Worm (Caenorhabditis elegans) whole organism, mixed stage, embryonic: ENCODE measurements around the gene str-84.

Experiments
- M03D4.4 ChIP-seq: sonication (generic microtip); optimal IDR thresholded peaks from 2 replicates; lab custom pipeline; 2017; ENCODE audit warnings: mild to moderate bottlenecking, missing genetic modification characterization, missing compliant biosample characterization
- bed-3 ChIP-seq: fragments of 200-800 bp; sonication (Bioruptor generic); optimal IDR thresholded peaks from 3 replicates; lab custom pipeline; 2018; ENCODE audit warnings: mild to moderate bottlenecking, missing genetic modification characterization, moderate library complexity, missing compliant biosample characterization
- blmp-1 ChIP-seq: fragments of 150-350 bp; optimal IDR thresholded peaks from 2 replicates; lab custom pipeline; 2014; ENCODE audit warnings: missing biosample characterization, missing genetic modification characterization
- cnd-1 ChIP-seq: fragments of 200-800 bp; sonication (Bioruptor generic); optimal IDR thresholded peaks from 2 replicates; lab custom pipeline; 2018; ENCODE audit warnings: mild to moderate bottlenecking, missing genetic modification characterization, missing compliant biosample characterization
- elt-1 ChIP-seq: sonication (generic microtip); optimal IDR thresholded peaks from 2 replicates; lab custom pipeline; 2017; ENCODE audit warnings: missing genetic modification characterization, mild to moderate bottlenecking, missing compliant biosample characterization, antibody characterized with exemption, moderate library complexity, borderline replicate concordance; ENCODE audit not compliant: insufficient read depth
- flh-1 ChIP-seq: fragments of 200-800 bp; sonication (Bioruptor generic); optimal IDR thresholded peaks from 2 replicates; lab custom pipeline; 2018; ENCODE audit warnings: mild to moderate bottlenecking, missing genetic modification characterization, moderate library complexity, missing compliant biosample characterization
- ham-2 ChIP-seq: fragments of 200-800 bp; sonication (Bioruptor generic); optimal IDR thresholded peaks from 2 replicates; lab custom pipeline; 2018; ENCODE audit warnings: mild to moderate bottlenecking, missing genetic modification characterization, missing compliant biosample characterization
- hlh-1 ChIP-seq: fragments of 150-350 bp; optimal IDR thresholded peaks from 2 replicates; lab custom pipeline; 2014; ENCODE audit warnings: missing biosample characterization, missing genetic modification reagents, missing genetic modification characterization
- lin-13 ChIP-seq: fragments of 150-350 bp; optimal IDR thresholded peaks from 2 replicates; lab custom pipeline; 2014; ENCODE audit warnings: missing biosample characterization, missing genetic modification characterization
- lin-32 ChIP-seq: fragments of 200-800 bp; sonication (Bioruptor generic); optimal IDR thresholded peaks from 2 replicates; lab custom pipeline; 2018; ENCODE audit warnings: mild to moderate bottlenecking, missing genetic modification characterization, missing compliant biosample characterization
- nhr-12 ChIP-seq: fragments of 150-350 bp; optimal IDR thresholded peaks from 2 replicates; lab custom pipeline; 2014; ENCODE audit warnings: missing biosample characterization, missing genetic modification characterization
- nhr-237 ChIP-seq: fragments of 150-350 bp; optimal IDR thresholded peaks from 2 replicates; lab custom pipeline; 2014; ENCODE audit warnings: missing biosample characterization, missing genetic modification characterization
- pha-4 ChIP-seq: fragments of 150-350 bp; optimal IDR thresholded peaks from 2 replicates; lab custom pipeline; 2018; ENCODE audit warnings: missing biosample characterization, missing genetic modification reagents, missing genetic modification characterization
- sem-2 ChIP-seq: fragments of 200-800 bp; sonication (Bioruptor generic); optimal IDR thresholded peaks from 2 replicates; lab custom pipeline; 2018; ENCODE audit warnings: mild to moderate bottlenecking, missing genetic modification characterization, missing compliant biosample characterization
- sptf-1 ChIP-seq: sonication (generic microtip); optimal IDR thresholded peaks from 2 replicates; lab custom pipeline; 2017; ENCODE audit warnings: mild to moderate bottlenecking, missing genetic modification characterization, moderate library complexity, missing compliant biosample characterization
- tbx-8 ChIP-seq: fragments of 200-800 bp; sonication (Bioruptor generic); optimal IDR thresholded peaks from 2 replicates; lab custom pipeline; 2018; ENCODE audit warnings: mild to moderate bottlenecking, missing genetic modification characterization, moderate library complexity, missing compliant biosample characterization
- unc-120 ChIP-seq: sonication (generic microtip); optimal IDR thresholded peaks from 2 replicates; lab custom pipeline; 2017; ENCODE audit warnings: missing genetic modification characterization, missing compliant biosample characterization; ENCODE audit not compliant: poor library complexity, severe bottlenecking
- unc-39 ChIP-seq: fragments of 150-350 bp; optimal IDR thresholded peaks from 2 replicates; lab custom pipeline; 2014; ENCODE audit warnings: missing biosample characterization, missing genetic modification characterization
- unc-62 ChIP-seq: fragments of 150-350 bp; optimal IDR thresholded peaks from 2 replicates; lab custom pipeline; 2014; ENCODE audit warnings: missing biosample characterization, missing genetic modification reagents, missing genetic modification characterization
- zip-8 ChIP-seq: fragments of 150-350 bp; optimal IDR thresholded peaks from 2 replicates; lab custom pipeline; 2014; ENCODE audit warnings: missing biosample characterization, missing genetic modification characterization
- ztf-11 ChIP-seq: fragments of 150-350 bp; optimal IDR thresholded peaks from 2 replicates; lab custom pipeline; 2014; ENCODE audit warnings: missing biosample characterization, missing genetic modification characterization

The str-84 gene

DNA sequence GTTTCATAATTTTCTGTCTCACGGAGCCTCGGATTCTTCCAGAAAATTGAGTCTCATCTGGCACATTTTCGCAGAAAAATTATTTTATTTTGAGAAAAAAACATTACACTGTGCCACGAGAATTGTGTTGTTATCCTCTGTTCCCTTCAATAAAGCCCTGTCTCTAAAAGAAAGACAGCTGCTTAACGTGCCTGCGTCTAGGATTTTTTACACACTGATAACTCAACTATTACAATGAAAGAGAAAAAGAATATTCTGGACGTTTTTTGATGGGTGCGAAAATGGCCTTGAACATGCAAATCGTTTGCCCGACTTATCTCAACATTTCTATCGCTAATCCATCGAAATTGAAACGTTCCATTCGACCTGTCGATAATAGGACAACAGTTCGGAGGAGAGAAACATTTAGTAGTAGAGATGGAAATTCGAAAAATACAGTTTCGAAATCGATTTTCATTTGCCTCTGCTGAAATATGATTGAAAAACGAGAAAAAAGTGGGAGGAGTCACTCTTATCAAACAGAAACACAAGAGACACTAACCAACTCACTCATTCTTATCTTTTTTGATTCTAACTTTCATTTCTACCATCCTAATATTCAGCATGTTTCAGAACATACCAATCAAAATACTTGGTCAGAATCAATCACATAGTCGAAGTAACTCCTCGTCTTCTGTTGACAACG lies 43.8 kb downstream of the str-84 start:
- TF ChIP-seq lin-32 (GFP tag; lab: Kevin White, UChicago) (no peak), unc-120 (tag; lab: Kevin White, UChicago) (peak; percentile 4), hlh-1 (tag; lab: Kevin White, UChicago) (peak; percentile 92), unc-62 (peak; percentile 77)
- TF ChIP-seq, all 35 proteins: peak for 3

DNA sequence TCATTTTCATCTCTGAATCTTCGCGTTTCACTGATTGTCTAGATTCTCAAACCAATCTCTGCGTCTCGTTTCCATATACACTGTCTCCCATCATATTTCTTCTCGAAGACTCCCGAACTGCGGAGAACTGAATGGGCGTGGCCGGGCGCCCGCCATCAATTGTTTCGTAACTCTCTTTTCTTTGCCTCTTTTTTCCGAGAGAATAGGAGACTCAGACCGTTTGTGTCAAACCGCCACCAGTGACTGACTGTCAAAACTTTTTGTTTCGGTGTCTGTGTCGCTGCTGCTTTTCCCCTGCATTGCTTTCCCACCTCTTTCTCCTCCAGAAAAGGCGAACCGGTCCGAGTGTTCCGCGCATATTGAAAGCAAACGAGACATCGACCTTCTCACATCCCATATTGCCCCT lies 44.6 kb downstream of the str-84 start, which contains the start of gene unc-23:
unc-23 (plus strand) TSS at position 176 of the 406 bp plus-strand sequence.
- TF ChIP-seq unc-120 (tag; lab: Kevin White, UChicago) = peak; percentile 64
- peak; percentile 49 for TF ChIP-seq elt-1
- no peak for TF ChIP-seq ztf-11 (tag; lab: Kevin White, UChicago)
- TF ChIP-seq M03D4.4 = no peak
- peak; percentile 35 for TF ChIP-seq sptf-1
- TF ChIP-seq pha-4 (tag; lab: Kevin White, UChicago) = peak; percentile 21
- TF ChIP-seq ham-2 (GFP tag; lab: Kevin White, UChicago) = peak; percentile 77
- peak; percentile 59 for TF ChIP-seq unc-62
- peak; percentile 17 for TF ChIP-seq nhr-237
- TF ChIP-seq blmp-1 (tag; lab: Kevin White, UChicago) = peak; percentile 14

DNA sequence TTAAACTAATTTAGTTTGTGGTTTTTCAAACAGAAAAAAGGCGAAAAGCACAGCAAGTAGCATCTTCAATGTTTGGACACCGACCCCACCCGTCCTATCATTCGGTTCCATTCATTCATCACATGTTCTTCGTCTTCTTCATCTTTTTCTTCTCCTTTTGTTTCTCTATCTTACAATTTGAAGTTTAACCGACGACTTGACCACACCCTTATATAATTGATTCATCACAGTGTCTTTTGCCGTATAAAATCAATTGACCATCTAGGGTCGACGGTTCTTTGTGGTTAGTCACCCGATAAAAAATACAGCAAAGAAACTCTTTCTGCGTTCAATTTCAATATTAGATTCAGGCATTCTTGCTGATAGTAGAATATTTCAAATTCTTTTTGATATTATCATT lies 45.6 kb downstream of the str-84 start:
- TF ChIP-seq bed-3 (GFP tag; lab: Kevin White, UChicago) (no peak), zip-8 (no peak), cnd-1 (tag; lab: Kevin White, UChicago) (no peak), sem-2 (GFP tag; lab: Kevin White, UChicago) (no peak)
- TF ChIP-seq, all 35 proteins: peak for 0

DNA sequence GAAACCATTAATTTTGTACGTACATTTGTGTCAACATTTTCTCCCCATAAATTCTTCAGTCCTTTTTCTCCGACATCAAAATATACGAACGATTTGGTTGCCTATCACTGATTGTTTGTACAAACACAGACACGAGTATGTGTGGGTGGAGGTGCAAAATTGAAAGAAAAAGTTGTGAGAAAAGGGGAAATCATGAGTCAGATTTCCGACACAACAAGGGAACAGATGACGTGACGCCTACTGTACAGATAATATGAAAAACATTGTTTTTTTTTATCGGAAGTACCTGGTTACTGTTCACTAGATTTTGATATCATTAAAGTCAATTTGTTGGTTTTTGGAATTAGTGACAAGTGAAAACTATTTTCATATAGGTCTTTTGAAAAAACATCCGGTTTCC lies 46.5 kb downstream of the str-84 start:
- no peak for TF ChIP-seq tbx-8
- TF ChIP-seq lin-13 = no peak
- TF ChIP-seq sem-2 (GFP tag; lab: Kevin White, UChicago) = no peak
- TF ChIP-seq bed-3 (GFP tag; lab: Kevin White, UChicago) = no peak
- TF ChIP-seq nhr-12 (tag; lab: Kevin White, UChicago) = no peak
- no peak for TF ChIP-seq hlh-1 (tag; lab: Kevin White, UChicago)

DNA sequence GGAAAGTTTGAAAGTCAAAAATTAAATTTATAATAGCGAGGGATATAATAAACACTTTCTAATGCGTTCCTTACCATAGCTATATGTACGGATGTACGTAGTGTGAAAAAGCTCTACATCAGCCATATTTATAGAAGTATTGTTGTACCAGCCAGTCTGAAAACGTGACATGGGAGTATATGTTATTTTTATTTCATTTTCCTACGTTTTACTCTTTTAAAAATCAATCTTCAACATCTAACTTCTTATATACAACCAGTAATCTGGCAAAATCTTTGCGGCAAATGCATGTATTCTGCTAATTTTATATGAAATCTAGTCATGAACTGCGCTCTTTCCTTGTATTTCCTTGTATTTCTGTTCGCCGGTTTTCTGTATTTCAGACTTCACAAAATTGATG lies 48.4 kb downstream of the str-84 start, which contains the start of gene H14N18.2:
H14N18.2 (plus strand) TSS at position 301 of the 400 bp plus-strand sequence.
- TF ChIP-seq flh-1 (GFP tag; lab: Kevin White, UChicago) = no peak
- TF ChIP-seq lin-13 = no peak
- no peak for TF ChIP-seq unc-39 (tag; lab: Kevin White, UChicago)
